Worm (Caenorhabditis elegans): ENCODE measurements around the gene T08B6.4.

ce11 chrIV:4889613-4890012 is 15.9 kb upstream of the T08B6.4 start, which contains the start of gene sgnh-1:
- TF ChIP-seq cog-1 (tag; optimal IDR thresholded peaks at IDR 0.05) (no peak), T22C8.4 (GFP tag; IDR thresholded peaks at IDR 0.05) (no peak), klf-2 (GFP tag; conservative IDR thresholded peaks at IDR 0.05) (no peak), med-1 (GFP tag; optimal IDR thresholded peaks at IDR 0.05; ENCODE audit: insufficient read depth) (no peak), tab-1 (GFP tag; IDR thresholded peaks at IDR 0.05) (no peak), flt-1 (GFP tag; IDR thresholded peaks at IDR 0.05) (no peak), ztf-29 (GFP tag; IDR thresholded peaks at IDR 0.05) (no peak), ref-1 (GFP tag; conservative IDR thresholded peaks at IDR 0.05) (no peak), ztf-23 (GFP tag; IDR thresholded peaks at IDR 0.05) (no peak)
